Worm (Caenorhabditis elegans) whole organism, L4/young adult: ENCODE measurements around the gene srd-20.
"Not testable (repeated sequence)": the region's sequence is repeated elsewhere in the genome, so short reads cannot be mapped to it uniquely, and the experiment has no call there.

Source experiments
- W03F9.2 ChIP-seq: fragments of 150-350 bp; optimal IDR thresholded peaks from 2 replicates; lab custom pipeline; 2014; ENCODE audit warnings: missing biosample characterization, missing genetic modification characterization
- dao-5 ChIP-seq: sonication (generic microtip); optimal IDR thresholded peaks from 2 replicates; lab custom pipeline; 2016; ENCODE audit warnings: missing genotype, missing genetic modification characterization, moderate library complexity, missing compliant biosample characterization
- him-1 ChIP-seq: sonication (generic microtip); optimal IDR thresholded peaks from 2 replicates; lab custom pipeline; 2016; ENCODE audit warnings: missing genotype, missing genetic modification reagents, missing genetic modification characterization, missing compliant biosample characterization

srd-20 gene

DNA sequence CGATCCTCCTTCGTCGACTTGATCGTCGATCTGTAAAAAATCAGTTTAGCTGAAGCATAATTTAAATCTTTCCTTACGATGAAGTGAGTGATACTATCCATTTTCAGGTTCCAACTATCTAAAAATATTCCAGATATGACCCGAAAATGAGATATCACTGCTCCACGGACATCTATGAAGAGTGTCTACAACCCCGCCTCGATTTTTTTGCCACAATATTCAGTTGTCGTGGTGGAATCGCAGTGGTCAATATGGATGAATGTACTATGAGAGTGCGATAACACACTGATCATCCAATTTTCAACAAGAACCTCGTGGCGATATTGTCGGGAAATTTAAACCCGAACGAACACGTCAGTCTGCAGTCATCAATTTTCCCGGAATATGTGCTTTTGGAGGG, 14.0 kb upstream of the srd-20 start, which contains the start of gene R01B10.2:
Gene R01B10.2 (minus strand): TSS at position 101 of the 400 bp plus-strand sequence.
- TF ChIP-seq W03F9.2: no peak
- TF ChIP-seq dao-5 (tag; lab: Kevin White, UChicago): no peak

DNA sequence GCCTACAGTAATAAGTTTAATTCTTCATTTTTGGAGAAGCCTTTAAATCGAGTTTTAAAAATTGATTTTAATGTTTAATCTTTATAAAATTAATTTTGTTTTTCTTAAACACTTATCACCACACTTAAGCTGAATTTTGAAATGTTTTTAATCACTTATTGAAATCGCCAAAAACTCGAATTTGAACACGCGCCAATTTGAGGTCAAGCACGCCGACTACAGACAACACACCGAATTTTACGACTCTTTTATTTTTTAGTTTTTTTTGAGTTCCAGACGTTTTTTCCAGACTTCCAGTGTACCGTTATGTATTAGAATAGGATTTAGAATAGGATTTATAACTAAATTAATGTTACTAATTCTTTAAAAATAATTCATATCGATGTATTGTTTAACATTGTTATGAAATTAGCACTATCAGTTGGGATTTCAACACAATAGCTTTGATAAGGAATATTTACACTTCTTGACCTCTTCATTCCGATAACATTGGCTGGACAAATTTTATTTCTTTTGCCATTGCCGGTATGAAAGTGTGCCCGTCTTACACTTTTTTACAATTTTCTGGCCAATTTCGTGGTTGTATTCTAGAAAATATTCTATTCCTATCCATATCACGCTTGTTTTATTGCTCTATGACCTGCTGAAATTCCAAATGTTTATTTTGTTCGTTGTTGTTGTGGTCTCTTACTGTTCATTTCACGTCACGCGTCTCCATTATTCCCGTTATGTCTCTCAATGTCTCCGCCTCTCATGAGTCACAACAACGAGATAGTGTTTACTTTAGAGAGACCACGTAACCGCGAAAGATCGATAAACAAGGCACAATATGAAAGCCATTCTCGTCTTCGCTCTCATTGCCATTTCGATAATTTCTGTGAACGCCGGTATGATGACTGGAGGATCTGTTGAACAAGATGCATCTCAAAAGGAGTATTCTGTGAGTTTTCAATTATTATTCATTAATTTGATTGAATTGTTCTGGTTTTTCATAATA, 11.8 kb upstream of the srd-20 start, which contains the start of gene cpi-2:
Gene cpi-2 (plus strand): TSS at position 788 of the 997 bp plus-strand sequence.
- TF ChIP-seq W03F9.2 (no peak), him-1 (no peak), dao-5 (tag; lab: Kevin White, UChicago) (no peak)

DNA sequence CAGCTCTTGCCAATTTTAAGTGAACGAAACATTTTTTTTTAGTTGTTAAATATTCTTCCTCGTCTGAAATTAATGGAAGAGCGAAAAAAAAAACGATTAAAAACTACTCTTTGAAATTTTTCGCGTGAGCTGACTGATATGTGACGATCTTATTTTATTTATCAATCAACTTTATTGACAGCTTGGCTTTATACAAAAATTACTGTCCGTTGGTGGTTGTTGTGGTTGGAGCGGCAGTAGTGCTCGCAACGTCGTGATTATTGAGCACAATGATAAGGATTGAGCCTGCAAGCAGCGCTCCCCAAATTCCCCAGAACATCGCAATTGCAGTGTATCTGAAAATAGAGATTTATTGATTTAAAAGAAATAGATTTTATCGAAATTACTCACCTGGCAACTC, 10.9 kb upstream of the srd-20 start:
- TF ChIP-seq W03F9.2 (no peak), him-1 (no peak), dao-5 (tag; lab: Kevin White, UChicago) (no peak)

DNA sequence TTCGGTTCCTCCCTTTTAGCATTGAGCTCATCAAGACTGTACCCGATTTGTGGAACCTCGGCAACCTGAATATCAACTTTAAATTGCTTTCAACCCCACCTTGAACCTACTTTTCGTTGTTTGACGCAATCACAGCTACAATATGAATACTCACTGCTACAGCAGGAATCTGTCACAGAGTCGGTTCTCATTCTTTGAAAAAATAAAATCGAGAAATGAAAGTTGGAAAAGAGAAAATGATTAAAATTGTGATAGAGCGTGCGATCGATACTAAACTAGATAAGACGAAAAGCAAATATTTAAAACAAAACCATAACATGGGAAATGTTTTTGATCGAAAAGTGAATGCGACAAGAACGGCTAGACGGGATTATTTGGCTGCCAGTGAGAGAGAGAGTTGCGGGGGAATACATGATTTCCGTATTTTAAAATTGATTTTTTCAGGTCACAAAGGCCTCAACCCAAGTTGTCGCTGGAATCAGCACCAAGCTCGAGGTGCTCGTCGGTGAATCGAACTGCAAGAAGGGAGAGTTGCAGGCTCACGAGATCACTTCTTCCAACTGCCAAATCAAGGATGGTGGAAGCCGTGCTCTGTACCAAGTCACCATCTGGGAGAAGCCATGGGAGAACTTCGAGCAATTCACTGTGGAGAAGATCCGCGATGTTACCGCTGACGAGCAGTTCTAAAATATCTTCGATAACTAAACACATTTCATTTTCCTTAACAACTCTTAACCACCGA, 10.4 kb upstream of the srd-20 start, which contains the start of gene R01B10.3:
Gene R01B10.3 (minus strand): TSS at position 277 of the 742 bp plus-strand sequence.
- no peak for TF ChIP-seq W03F9.2
- no peak for TF ChIP-seq dao-5 (tag; lab: Kevin White, UChicago)
- TF ChIP-seq him-1: no peak

DNA sequence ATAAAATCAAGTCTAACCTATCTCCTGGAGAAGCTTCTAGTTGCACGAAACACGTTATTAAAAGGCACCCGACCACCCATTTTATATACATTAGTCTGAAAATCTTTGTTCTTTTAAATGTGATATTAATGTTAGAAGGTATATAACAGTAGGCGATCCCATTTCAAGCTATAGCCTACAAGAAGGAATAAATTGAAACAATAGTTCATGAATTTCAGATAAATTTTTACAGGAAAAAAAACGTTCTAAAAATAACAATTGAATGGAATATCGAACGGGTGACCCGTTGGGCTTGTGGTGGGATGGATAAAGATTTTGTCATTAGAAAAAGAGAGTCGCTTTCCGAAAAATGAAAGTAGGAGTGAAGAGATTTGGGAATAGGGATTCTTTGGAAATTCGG, 7.6 kb upstream of the srd-20 start, which contains the start of gene pgap-3:
Gene pgap-3 (minus strand): TSS at position 101 of the 400 bp plus-strand sequence.
- TF ChIP-seq him-1 (no peak), dao-5 (tag; lab: Kevin White, UChicago) (no peak), W03F9.2 (no peak)

DNA sequence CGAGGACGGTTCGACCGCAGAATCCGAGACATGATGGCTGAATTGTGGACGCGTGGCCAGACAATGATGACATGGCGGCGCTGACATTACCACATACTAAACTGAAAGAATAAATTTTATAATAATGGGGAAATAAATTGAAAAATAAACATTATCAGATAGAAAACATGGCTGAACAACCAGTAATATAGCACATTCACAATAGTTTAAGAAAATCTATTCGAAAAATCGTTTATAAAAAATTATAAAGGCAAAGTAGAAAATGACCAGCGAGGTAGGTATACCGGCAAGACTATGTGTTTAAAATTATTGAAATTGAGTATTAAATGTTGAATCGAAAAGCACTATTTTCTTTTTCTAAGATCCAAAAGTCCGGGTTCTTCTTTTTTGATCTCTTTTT, 4.2 kb upstream of the srd-20 start, which contains the start of gene jamp-1:
Gene jamp-1 (minus strand): TSS at position 101 of the 400 bp plus-strand sequence.
- TF ChIP-seq W03F9.2 (no peak), him-1 (no peak), dao-5 (tag; lab: Kevin White, UChicago) (no peak)

DNA sequence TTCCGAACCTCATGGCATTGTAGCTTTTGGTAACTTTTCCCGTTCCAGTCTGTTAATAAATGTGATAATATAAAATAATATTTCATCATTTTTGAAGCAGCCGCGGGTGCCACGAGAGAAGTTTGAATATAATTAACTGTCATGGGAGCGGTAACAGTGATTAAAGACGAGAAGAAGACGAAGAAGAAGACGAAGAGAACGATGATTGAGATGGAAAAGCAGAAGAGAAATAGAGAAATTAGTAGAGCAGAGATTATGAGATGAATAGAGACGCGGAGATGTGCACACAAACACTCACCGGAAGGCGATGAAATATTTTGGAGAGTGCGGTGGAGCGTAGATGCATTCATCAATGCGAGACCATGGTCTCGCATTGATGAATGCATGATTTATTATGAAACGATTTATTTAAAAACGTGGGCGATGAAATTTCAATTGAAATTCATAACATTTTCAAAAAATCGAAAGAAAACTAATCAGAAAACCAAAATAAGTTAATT, 2.2 kb upstream of the srd-20 start, which contains the start of gene seip-1:
Gene seip-1 (minus strand): TSS at position 51 of the 500 bp plus-strand sequence.
- TF ChIP-seq W03F9.2 (peak; percentile 92), dao-5 (tag; lab: Kevin White, UChicago) (no peak), him-1 (peak; percentile 56)

DNA sequence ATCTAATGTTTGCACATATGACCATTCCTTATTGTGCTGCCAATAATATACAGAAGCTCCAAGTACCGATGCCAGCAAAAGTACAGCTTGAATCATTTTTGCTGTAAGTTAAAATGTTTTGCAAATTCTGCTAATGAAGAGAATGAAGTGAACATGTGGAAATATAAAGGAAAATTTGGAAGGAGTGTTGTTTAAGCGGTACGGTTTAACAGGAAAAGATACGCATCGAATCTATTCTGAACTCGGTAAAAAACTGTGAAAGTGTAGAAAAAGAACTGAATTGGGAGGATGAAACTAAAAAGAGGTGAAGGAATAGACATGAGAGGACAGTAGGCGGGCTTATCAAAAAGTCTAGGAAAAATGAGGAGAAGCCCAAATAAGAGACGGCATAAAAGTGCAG, 7.9 kb downstream of the srd-20 start, which contains the start of gene Y38A10A.2:
Gene Y38A10A.2 (minus strand): TSS at position 101 of the 400 bp plus-strand sequence.
- TF ChIP-seq dao-5 (tag; lab: Kevin White, UChicago) (no peak), W03F9.2 (no peak), him-1 (no peak)

DNA sequence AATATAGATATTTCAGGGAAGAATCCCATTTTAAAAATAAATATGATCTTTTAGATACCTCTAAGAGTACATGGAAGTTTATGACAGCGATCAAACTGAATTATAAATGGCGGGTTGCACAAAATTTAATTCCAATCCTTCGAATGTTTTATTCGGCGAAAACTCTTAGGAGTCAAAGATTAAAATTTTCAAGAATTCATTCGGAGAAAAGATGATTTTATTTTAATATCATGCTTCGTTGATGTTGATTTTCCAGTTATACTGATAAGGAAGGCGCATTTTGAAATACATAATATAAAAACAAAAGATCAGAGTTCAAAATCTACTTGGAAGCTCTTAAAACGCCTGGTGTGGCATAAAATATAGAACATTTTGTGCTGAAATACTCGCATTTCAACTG, 11.7 kb downstream of the srd-20 start, which contains the start of gene srh-10:
Gene srh-10 (minus strand): TSS at position 29 of the 400 bp plus-strand sequence.
- TF ChIP-seq dao-5 (tag; lab: Kevin White, UChicago) (no peak), him-1 (no peak), W03F9.2 (no peak)

DNA sequence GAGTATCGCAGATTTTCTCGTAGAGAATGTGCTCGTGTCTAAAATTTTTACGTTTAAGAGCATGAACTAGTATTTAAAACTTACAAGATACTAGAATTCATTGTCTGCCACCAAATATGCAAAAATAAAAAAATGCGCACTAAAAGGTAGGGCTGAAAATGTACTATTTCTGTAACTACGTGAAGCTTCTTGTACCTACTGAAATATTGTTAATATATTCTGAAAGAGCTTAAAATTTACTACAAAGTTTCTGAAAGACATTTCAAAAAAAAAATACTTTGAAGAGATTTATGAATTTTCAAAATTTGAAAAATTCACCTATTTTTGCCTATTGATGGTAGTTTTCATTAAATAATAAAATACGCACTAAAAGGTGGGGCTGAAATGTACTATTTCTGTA, 14.6 kb downstream of the srd-20 start, which contains the start of gene fbxa-214:
Gene fbxa-214 (minus strand): TSS at position 101 of the 400 bp plus-strand sequence.
- TF ChIP-seq W03F9.2; him-1; dao-5 (tag; lab: Kevin White, UChicago): not testable (repeated sequence)

DNA sequence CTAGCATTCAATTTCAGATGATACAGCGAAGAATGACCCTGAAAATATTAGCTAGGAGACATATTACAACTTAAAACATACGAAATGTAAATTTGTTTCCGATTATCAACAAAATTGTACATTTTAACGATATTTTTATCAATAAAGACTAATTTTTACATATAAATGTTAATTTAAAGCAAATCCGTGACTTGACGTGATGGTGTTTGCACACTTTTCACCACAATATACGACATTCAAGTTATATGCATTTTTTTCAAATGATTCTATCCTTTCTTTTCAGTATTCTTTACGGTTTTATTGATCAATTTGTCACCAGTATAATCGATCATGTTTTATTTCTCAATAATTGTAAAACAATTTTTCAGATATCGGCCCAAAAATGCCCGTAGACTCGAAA, 40.4 kb downstream of the srd-20 start, which contains the start of gene Y38A10A.7:
Gene Y38A10A.7 (plus strand): TSS at position 369 of the 400 bp plus-strand sequence.
- TF ChIP-seq him-1 (no peak), W03F9.2 (peak; percentile 64), dao-5 (tag; lab: Kevin White, UChicago) (no peak)

DNA sequence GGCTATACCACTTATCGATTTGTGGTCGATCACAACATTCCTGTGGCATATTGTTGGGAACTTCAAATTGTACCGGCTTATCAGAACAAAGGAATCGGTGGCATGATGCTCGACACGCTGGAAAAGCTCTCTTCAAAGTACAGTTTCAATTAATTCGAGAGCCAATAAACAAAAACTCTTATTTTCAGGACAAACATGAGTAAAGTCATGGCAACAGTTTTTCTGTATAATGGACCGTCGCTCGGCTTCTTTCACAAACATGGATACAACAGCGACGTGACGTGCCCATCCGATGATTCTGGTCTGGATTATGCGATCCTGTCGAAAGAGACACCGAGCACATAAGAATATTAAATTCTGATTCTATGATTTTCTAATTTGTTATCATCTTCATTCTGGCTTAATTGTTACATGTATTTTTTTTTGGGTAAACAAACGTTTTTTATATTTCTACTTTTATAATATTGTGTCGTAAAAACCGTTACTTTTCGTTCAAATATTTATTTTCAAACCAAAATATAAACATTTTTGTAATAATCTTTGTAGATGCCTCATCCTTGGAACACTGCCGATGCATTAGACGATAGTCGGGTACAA, 41.3 kb downstream of the srd-20 start, which contains the start of gene smut-1:
Gene smut-1 (plus strand): TSS at position 547 of the 597 bp plus-strand sequence.
- no peak for TF ChIP-seq dao-5 (tag; lab: Kevin White, UChicago)
- TF ChIP-seq him-1: no peak
- TF ChIP-seq W03F9.2: no peak

DNA sequence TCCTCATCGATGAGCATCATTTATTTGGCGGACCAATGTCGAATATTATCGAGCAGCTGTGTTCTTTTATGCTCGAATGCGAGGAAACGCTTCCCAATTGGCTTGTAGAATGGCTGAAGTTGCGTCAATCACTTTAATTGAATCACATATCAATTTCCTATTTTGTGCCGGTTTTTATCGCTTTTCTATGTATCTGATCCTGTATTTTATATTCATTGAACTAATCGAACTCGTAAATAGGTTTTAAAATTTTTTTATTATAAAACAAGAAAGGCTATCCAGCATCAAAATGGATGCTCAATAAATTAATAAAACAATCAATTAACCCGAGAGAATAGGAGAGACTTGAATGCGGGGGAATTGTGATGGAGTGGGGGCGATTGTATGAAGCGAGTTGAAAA, 43.4 kb downstream of the srd-20 start:
- no peak for TF ChIP-seq W03F9.2
- TF ChIP-seq dao-5 (tag; lab: Kevin White, UChicago): no peak
- TF ChIP-seq him-1: no peak
